Fruit fly (Drosophila melanogaster) whole organism, wandering third instar larva: ENCODE results near the gene HIP-R.
A peak's percentile ranks its signal among the peaks of the same experiment; 100 is the strongest.

Source experiments
- Abd-B ChIP-seq: fragments of >200 bp; optimal IDR thresholded peaks from 2 replicates; lab custom pipeline; 2017; ENCODE audit warnings: missing biosample characterization, missing genetic modification characterization
- CG32264 ChIP-seq: fragments of 200-800 bp; sonication (Bioruptor generic); optimal IDR thresholded peaks from 2 replicates; lab custom pipeline; 2016; ENCODE audit warnings: missing biosample characterization, missing genetic modification characterization
- CG9705 ChIP-seq: fragments of 200-800 bp; sonication (Bioruptor generic); optimal IDR thresholded peaks from 2 replicates; lab custom pipeline; 2018; ENCODE audit warnings: missing biosample characterization, mild to moderate bottlenecking, missing genetic modification characterization
- CrebA ChIP-seq: fragments of 200-800 bp; sonication (Bioruptor generic); optimal IDR thresholded peaks from 2 replicates; lab custom pipeline; 2016; ENCODE audit warnings: missing biosample characterization, mild to moderate bottlenecking, missing genetic modification characterization, borderline replicate concordance
- Dfd ChIP-seq: fragments of >200 bp; optimal IDR thresholded peaks from 2 replicates; lab custom pipeline; 2017; ENCODE audit warnings: missing biosample characterization, missing genetic modification characterization
- Dif ChIP-seq: fragments of 200-275, 200-300 bp; sonication (Bioruptor generic); optimal IDR thresholded peaks from 2 replicates; lab custom pipeline; 2018; ENCODE audit warnings: missing biosample characterization, missing genetic modification characterization; ENCODE audit not compliant: partially characterized antibody
- GATAd ChIP-seq: sonication (Bioruptor generic); optimal IDR thresholded peaks from 2 replicates; lab custom pipeline; 2016; ENCODE audit warnings: missing biosample characterization, missing genetic modification characterization
- HLH106 ChIP-seq: fragments of 200-800 bp; optimal IDR thresholded peaks from 3 replicates; lab custom pipeline; 2019; ENCODE audit warnings: missing biosample characterization, mild to moderate bottlenecking, missing genetic modification characterization, moderate library complexity
- Hnf4 ChIP-seq: fragments of 200-800 bp; sonication (Bioruptor generic); optimal IDR thresholded peaks from 2 replicates; lab custom pipeline; 2016; ENCODE audit warnings: missing biosample characterization, mild to moderate bottlenecking, missing genetic modification characterization
- Hr78 ChIP-seq: fragments of >200 bp; optimal IDR thresholded peaks from 2 replicates; lab custom pipeline; 2017; ENCODE audit warnings: missing biosample characterization, missing genetic modification characterization
- Hr83 ChIP-seq: fragments of 200-300 bp; sonication (Bioruptor generic); optimal IDR thresholded peaks from 2 replicates; lab custom pipeline; 2016; ENCODE audit warnings: missing biosample characterization, mild to moderate bottlenecking, missing genetic modification characterization, moderate library complexity; ENCODE audit not compliant: poor library complexity, severe bottlenecking
- Jra ChIP-seq: sonication (Bioruptor generic); optimal IDR thresholded peaks from 2 replicates; lab custom pipeline; 2016; ENCODE audit warnings: missing biosample characterization, missing genetic modification characterization
- Mio ChIP-seq: sonication (Bioruptor generic); optimal IDR thresholded peaks from 2 replicates; lab custom pipeline; 2016; ENCODE audit warnings: missing biosample characterization, missing genetic modification characterization
- Myc ChIP-seq: fragments of >200 bp; optimal IDR thresholded peaks from 2 replicates; lab custom pipeline; 2017
- N ChIP-seq: fragments of >200 bp; optimal IDR thresholded peaks from 2 replicates; lab custom pipeline; 2018; ENCODE audit warnings: missing biosample characterization, missing external identifiers, missing genetic modification characterization
- OdsH ChIP-seq: fragments of 200-800 bp; sonication (Bioruptor generic); optimal IDR thresholded peaks from 2 replicates; lab custom pipeline; 2016; ENCODE audit warnings: missing biosample characterization, mild to moderate bottlenecking, missing genetic modification characterization
- Rel ChIP-seq, 2 experiments: fragments of 200-800 bp; sonication (Bioruptor generic) in 1 of 2; optimal IDR thresholded peaks; 2 replicates in 1 of 2; 3 replicates in 1 of 2; lab custom pipeline; 2016 to 2019; ENCODE audit warnings: mild to moderate bottlenecking in 2 of 2, missing biosample characterization in 2 of 2, missing genetic modification characterization in 2 of 2, moderate library complexity in 1 of 2
- Sp1 ChIP-seq: fragments of 200-800 bp; sonication (Bioruptor generic); optimal IDR thresholded peaks from 3 replicates; lab custom pipeline; 2019; ENCODE audit warnings: missing biosample characterization, mild to moderate bottlenecking, missing genetic modification characterization, moderate library complexity
- Vsx2 ChIP-seq: fragments of 200-300, 225-300 bp; sonication (Bioruptor generic); optimal IDR thresholded peaks from 2 replicates; lab custom pipeline; 2018; ENCODE audit warnings: missing biosample characterization, missing genetic modification characterization; ENCODE audit not compliant: partially characterized antibody
- br ChIP-seq: fragments of 200-800 bp; sonication (Bioruptor generic); optimal IDR thresholded peaks from 2 replicates; lab custom pipeline; 2016; ENCODE audit warnings: missing biosample characterization, missing genetic modification characterization
- brk ChIP-seq: fragments of 200-800 bp; sonication (Bioruptor generic); optimal IDR thresholded peaks from 2 replicates; lab custom pipeline; 2016; ENCODE audit warnings: missing biosample characterization, mild to moderate bottlenecking, missing genetic modification characterization
- dl ChIP-seq, 2 experiments: fragments of 175-275, 200-275 bp in 1 of 2; fragments of 200-275 bp in 1 of 2; sonication (Bioruptor generic); optimal IDR thresholded peaks; lab custom pipeline; 2018; ENCODE audit warnings: mild to moderate bottlenecking in 2 of 2, missing biosample characterization in 2 of 2, missing genetic modification characterization in 2 of 2, moderate library complexity in 2 of 2; ENCODE audit not compliant: partially characterized antibody in 2 of 2, insufficient read depth in 1 of 2
- dmrt93B ChIP-seq: fragments of 200-800 bp; sonication (Bioruptor generic); optimal IDR thresholded peaks from 2 replicates; lab custom pipeline; 2018; ENCODE audit warnings: missing biosample characterization, mild to moderate bottlenecking, missing genetic modification characterization
- dsf ChIP-seq: sonication (Bioruptor generic); optimal IDR thresholded peaks from 2 replicates; lab custom pipeline; 2016; ENCODE audit warnings: missing biosample characterization, missing genetic modification characterization, borderline replicate concordance
- ey ChIP-seq: fragments of 200-800 bp; sonication (Bioruptor generic); optimal IDR thresholded peaks from 2 replicates; lab custom pipeline; 2016; ENCODE audit warnings: missing biosample characterization, missing genetic modification characterization
- foxo ChIP-seq, 2 experiments: fragments of 200-800 bp; sonication (Bioruptor generic); optimal IDR thresholded peaks; 2 replicates in 1 of 2; 3 replicates in 1 of 2; lab custom pipeline; 2016 to 2017; ENCODE audit warnings: missing biosample characterization in 2 of 2, missing genetic modification characterization in 2 of 2
- fru ChIP-seq: fragments of 200-800 bp; sonication (Bioruptor generic); optimal IDR thresholded peaks from 3 replicates; lab custom pipeline; 2016; ENCODE audit warnings: missing biosample characterization, mild to moderate bottlenecking, missing genetic modification characterization
- h ChIP-seq: fragments of 200-800 bp; sonication (Bioruptor generic); optimal IDR thresholded peaks from 3 replicates; lab custom pipeline; 2016; ENCODE audit warnings: missing biosample characterization, mild to moderate bottlenecking, missing genetic modification characterization
- jim ChIP-seq: fragments of 175-275, 200-325 bp; sonication (Bioruptor generic); optimal IDR thresholded peaks from 2 replicates; lab custom pipeline; 2016; ENCODE audit warnings: missing biosample characterization, mild to moderate bottlenecking, missing genetic modification characterization
- lola ChIP-seq: fragments of >200 bp; optimal IDR thresholded peaks from 2 replicates; lab custom pipeline; 2017; ENCODE audit warnings: missing biosample characterization, missing genetic modification characterization
- pan ChIP-seq: fragments of >200 bp; optimal IDR thresholded peaks from 2 replicates; lab custom pipeline; 2017
- psq ChIP-seq: fragments of 200-800 bp; sonication (Bioruptor generic); optimal IDR thresholded peaks from 3 replicates; lab custom pipeline; 2017; ENCODE audit warnings: missing biosample characterization, mild to moderate bottlenecking, missing genetic modification characterization, moderate library complexity
- rgr ChIP-seq: fragments of 200-800 bp; sonication (Bioruptor generic); optimal IDR thresholded peaks from 3 replicates; lab custom pipeline; 2016; ENCODE audit warnings: missing biosample characterization, mild to moderate bottlenecking, missing genetic modification characterization
- sage ChIP-seq: fragments of 200-800 bp; sonication (Bioruptor generic); optimal IDR thresholded peaks from 2 replicates; lab custom pipeline; 2016; ENCODE audit warnings: missing biosample characterization, mild to moderate bottlenecking, missing genetic modification characterization
- sv ChIP-seq: fragments of 200-800 bp; sonication (Bioruptor generic); optimal IDR thresholded peaks from 3 replicates; lab custom pipeline; 2016; ENCODE audit warnings: missing biosample characterization, missing genetic modification characterization
- tai ChIP-seq: sonication (Bioruptor generic); optimal IDR thresholded peaks from 2 replicates; lab custom pipeline; 2016; ENCODE audit warnings: missing biosample characterization, missing genetic modification characterization
- usp ChIP-seq: fragments of >200 bp; optimal IDR thresholded peaks from 2 replicates; lab custom pipeline; 2017; ENCODE audit warnings: missing biosample characterization, missing genetic modification characterization
- woc ChIP-seq: sonication (Bioruptor generic); optimal IDR thresholded peaks from 2 replicates; lab custom pipeline; 2016; ENCODE audit warnings: missing biosample characterization, mild to moderate bottlenecking, missing genetic modification characterization

Gene HIP-R

dm6 chrX:3779686-3780407 lies 9.9 kb upstream of the HIP-R start:
- TF ChIP-seq woc (GFP tag; lab: Kevin White, UChicago) = no peak
- TF ChIP-seq brk = no peak
- peak; percentile 49 for TF ChIP-seq fru (GFP tag; lab: Kevin White, UChicago)
- TF ChIP-seq rgr (GFP tag; lab: Kevin White, UChicago) = no peak
- no peak for TF ChIP-seq Mio (GFP tag; lab: Kevin White, UChicago)
- TF ChIP-seq dl (GFP tag; optimal IDR thresholded peaks at IDR 0.05; lab: Kevin White, UChicago; ENCODE audit: insufficient read depth in 1 of 2, partially characterized antibody in 2 of 2) = peak in 1 of 2 experiments; percentile 90
- no peak for TF ChIP-seq Dfd
- TF ChIP-seq Sp1 = peak; percentile 18
- peak; percentile 29 for TF ChIP-seq sage (GFP tag; lab: Kevin White, UChicago)
- peak; percentile 37 for TF ChIP-seq Hr83
- TF ChIP-seq foxo (GFP tag; optimal IDR thresholded peaks at IDR 0.05; lab: Kevin White, UChicago) = peak in 1 of 2 experiments; percentile 42
- TF ChIP-seq tai (GFP tag; lab: Kevin White, UChicago) = no peak
- no peak for TF ChIP-seq CrebA
- peak; percentile 49 for TF ChIP-seq h (GFP tag; lab: Kevin White, UChicago)
- TF ChIP-seq GATAd (GFP tag; lab: Kevin White, UChicago) = no peak
- no peak for TF ChIP-seq Jra (GFP tag; lab: Kevin White, UChicago)
- TF ChIP-seq br (GFP tag; lab: Kevin White, UChicago) = peak; percentile 20
- TF ChIP-seq OdsH (GFP tag; lab: Kevin White, UChicago) = peak; percentile 10
- peak; percentile 91 for TF ChIP-seq psq (GFP tag; lab: Kevin White, UChicago)
- TF ChIP-seq Rel (GFP tag; optimal IDR thresholded peaks at IDR 0.05; lab: Kevin White, UChicago) = no peak
- TF ChIP-seq Rel (tag; optimal IDR thresholded peaks at IDR 0.05; lab: Kevin White, UChicago) = no peak
- peak; percentile 96 for TF ChIP-seq Dif (GFP tag; lab: Kevin White, UChicago)
- peak; percentile 58 for TF ChIP-seq ey (GFP tag; lab: Kevin White, UChicago)

DNA sequence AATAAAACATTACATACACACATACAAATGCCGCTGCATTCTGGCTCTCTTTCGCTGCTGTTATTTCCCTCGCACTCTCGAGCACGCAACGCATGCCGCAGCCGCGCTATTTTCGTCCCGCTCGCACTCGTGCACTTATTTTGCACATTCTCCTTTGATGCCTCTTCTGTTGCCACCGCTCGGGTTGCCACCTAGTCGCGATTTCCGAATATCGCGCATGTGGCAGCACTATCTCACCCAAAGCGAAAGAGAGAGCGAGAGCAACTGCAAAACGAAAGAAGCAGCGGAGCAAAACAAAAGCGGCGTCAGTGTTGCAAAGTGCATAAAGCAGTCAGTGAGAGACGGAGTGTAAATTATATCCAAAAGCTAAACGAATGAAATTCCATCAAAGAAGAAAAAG lies 8.9 kb upstream of the HIP-R start:
- peak; percentile 40 for TF ChIP-seq sage (GFP tag; lab: Kevin White, UChicago)
- no peak for TF ChIP-seq Rel (GFP tag; optimal IDR thresholded peaks at IDR 0.05; lab: Kevin White, UChicago)
- TF ChIP-seq Rel (tag; optimal IDR thresholded peaks at IDR 0.05; lab: Kevin White, UChicago) = peak; percentile 69
- peak; percentile 9 for TF ChIP-seq woc (GFP tag; lab: Kevin White, UChicago)
- peak; percentile 58 for TF ChIP-seq tai (GFP tag; lab: Kevin White, UChicago)
- peak; percentile 34 for TF ChIP-seq ey (GFP tag; lab: Kevin White, UChicago)
- TF ChIP-seq usp (GFP tag; lab: Kevin White, UChicago) = no peak
- peak; percentile 100 for TF ChIP-seq psq (GFP tag; lab: Kevin White, UChicago)
- peak in 1 of 2 experiments; percentile 36 for TF ChIP-seq dl (GFP tag; optimal IDR thresholded peaks at IDR 0.05; lab: Kevin White, UChicago; ENCODE audit: insufficient read depth in 1 of 2, partially characterized antibody in 2 of 2)
- no peak for TF ChIP-seq Hr78 (GFP tag; lab: Kevin White, UChicago)
- peak; percentile 13 for TF ChIP-seq HLH106 (tag; lab: Kevin White, UChicago)
- no peak for TF ChIP-seq Abd-B (GFP tag; lab: Kevin White, UChicago)
- no peak for TF ChIP-seq Vsx2 (GFP tag; lab: Kevin White, UChicago)
- no peak for TF ChIP-seq dsf (GFP tag; lab: Kevin White, UChicago)
- TF ChIP-seq rgr (GFP tag; lab: Kevin White, UChicago) = peak; percentile 69
- no peak for TF ChIP-seq Jra (GFP tag; lab: Kevin White, UChicago)
- no peak for TF ChIP-seq Myc (lab: Kevin White, UChicago)
- peak; percentile 68 for TF ChIP-seq br (GFP tag; lab: Kevin White, UChicago)
- peak; percentile 38 for TF ChIP-seq fru (GFP tag; lab: Kevin White, UChicago)
- TF ChIP-seq pan (lab: Kevin White, UChicago) = no peak
- no peak for TF ChIP-seq sv
- TF ChIP-seq jim (GFP tag; lab: Kevin White, UChicago) = no peak
- TF ChIP-seq lola (GFP tag; lab: Kevin White, UChicago) = no peak
- peak; percentile 25 for TF ChIP-seq OdsH (GFP tag; lab: Kevin White, UChicago)
- TF ChIP-seq foxo (GFP tag; optimal IDR thresholded peaks at IDR 0.05; lab: Kevin White, UChicago) = peak in 1 of 2 experiments; percentile 25
- no peak for TF ChIP-seq Mio (GFP tag; lab: Kevin White, UChicago)
- TF ChIP-seq brk = peak; percentile 24
- peak; percentile 73 for TF ChIP-seq h (GFP tag; lab: Kevin White, UChicago)
- no peak for TF ChIP-seq Dfd
- peak; percentile 23 for TF ChIP-seq Sp1
- TF ChIP-seq CG32264 = peak; percentile 35
- no peak for TF ChIP-seq CrebA
- TF ChIP-seq GATAd (GFP tag; lab: Kevin White, UChicago) = no peak
- no peak for TF ChIP-seq dmrt93B (GFP tag; lab: Kevin White, UChicago)
- TF ChIP-seq N = no peak
- TF ChIP-seq Hnf4 = peak; percentile 65
- TF ChIP-seq Hr83 = peak; percentile 47
- peak; percentile 4 for TF ChIP-seq CG9705 (GFP tag; lab: Kevin White, UChicago)
- TF ChIP-seq Dif (GFP tag; lab: Kevin White, UChicago) = peak; percentile 41
